Comparison of ENCODE assay signal across 1 fruit fly cellular context in the genomic region with DNA sequence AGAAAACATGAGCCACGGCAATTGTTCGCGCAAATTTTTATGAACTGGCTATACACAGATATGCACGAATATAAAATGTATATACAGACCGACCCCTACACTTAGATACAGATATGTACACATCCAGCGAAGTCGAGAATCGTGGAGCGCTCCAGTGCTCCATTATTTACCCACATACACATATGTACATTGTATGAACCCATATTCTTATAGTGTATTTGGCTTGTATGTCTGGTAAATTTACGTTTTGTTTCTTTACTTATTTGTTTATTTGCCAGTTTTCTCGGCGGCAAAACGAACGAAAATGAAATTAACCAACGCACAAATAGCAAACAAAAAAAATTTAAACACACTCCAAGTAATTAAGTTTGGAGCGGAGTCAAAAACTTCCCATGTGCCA.
TF ChIP-seq lines count a peak whose summit lies in the region.

No protein-coding gene starts in this region.

TF ChIP-seq in whole organism, embryonic, 481 proteins besides CTCF, POLR2A, EP300 and RAD21 (continued from another document and continues in another):
- TF ChIP-seq emc (GFP tag; optimal IDR thresholded peaks at IDR 0.05; lab: Kevin White, UChicago) (no peak), dan (GFP tag; IDR thresholded peaks at IDR 0.05; lab: Robert Waterston, UW) (no peak), CG11695 (GFP tag; IDR thresholded peaks at IDR 0.05; lab: Robert Waterston, UW) (0 out of 3 replicates have a peak, but pooled peaks have one; percentile 24), CG18476 (GFP tag; optimal IDR thresholded peaks at IDR 0.05; lab: Kevin White, UChicago) (no peak), NK7.1 (GFP tag; optimal IDR thresholded peaks at IDR 0.05; lab: Kevin White, UChicago) (peak; percentile 46), CG6254 (GFP tag; optimal IDR thresholded peaks at IDR 0.05; lab: Kevin White, UChicago) (peak; percentile 69), CG3407 (GFP tag; optimal IDR thresholded peaks at IDR 0.05; lab: Kevin White, UChicago) (peak; percentile 39), Jarid2 (GFP tag; optimal IDR thresholded peaks at IDR 0.05; lab: Kevin White, UChicago) (peak; percentile 35), Awh (GFP tag; IDR thresholded peaks at IDR 0.05; lab: Robert Waterston, UW) (peak; percentile 84), CG17568 (GFP tag; optimal IDR thresholded peaks at IDR 0.05; lab: Kevin White, UChicago) (peak; percentile 43), Atf6 (GFP tag; IDR thresholded peaks at IDR 0.05; lab: Robert Waterston, UW) (peak; percentile 68; the same call in 1 of the 2 replicates), Blimp-1 (GFP tag; optimal IDR thresholded peaks at IDR 0.05; lab: Kevin White, UChicago) (peak; percentile 74), gcm2 (GFP tag; optimal IDR thresholded peaks at IDR 0.05; lab: Kevin White, UChicago) (peak; percentile 3), Camta (GFP tag; optimal IDR thresholded peaks at IDR 0.05; lab: Kevin White, UChicago) (peak; percentile 51), twi (tag; optimal IDR thresholded peaks at IDR 0.05; lab: Kevin White, UChicago) (no peak), CG17612 (GFP tag; IDR thresholded peaks at IDR 0.05; lab: Robert Waterston, UW) (no peak), mam (GFP tag; optimal IDR thresholded peaks at IDR 0.05; lab: Kevin White, UChicago) (peak; percentile 1), grau (tag; optimal IDR thresholded peaks at IDR 0.05; lab: Kevin White, UChicago) (no peak), lab (GFP tag; optimal IDR thresholded peaks at IDR 0.05; lab: Kevin White, UChicago) (peak; percentile 90), Deaf1 (tag; optimal IDR thresholded peaks at IDR 0.05; lab: Kevin White, UChicago) (peak; percentile 22), bab2 (GFP tag; optimal IDR thresholded peaks at IDR 0.05; lab: Kevin White, UChicago) (peak; percentile 35), dpn (GFP tag; optimal IDR thresholded peaks at IDR 0.05; lab: Kevin White, UChicago) (peak in 1 of 2 experiments; percentile 51), CG8924 (tag; optimal IDR thresholded peaks at IDR 0.05; lab: Kevin White, UChicago) (peak; percentile 54), pfk (GFP tag; optimal IDR thresholded peaks at IDR 0.05; lab: Kevin White, UChicago) (peak; percentile 70), Hmr (GFP tag; optimal IDR thresholded peaks at IDR 0.05; lab: Kevin White, UChicago) (peak; percentile 65), wdn (GFP tag; IDR thresholded peaks at IDR 0.05; lab: Robert Waterston, UW) (peak; percentile 37; the same call in 1 of the 2 replicates), CG17359 (tag; optimal IDR thresholded peaks at IDR 0.05; lab: Kevin White, UChicago) (peak; percentile 60), z (GFP tag; IDR thresholded peaks at IDR 0.05; lab: Robert Waterston, UW) (peak; percentile 64; the same call in 1 of the 3 replicates), CG2875 (GFP tag; optimal IDR thresholded peaks at IDR 0.05; lab: Kevin White, UChicago) (peak; percentile 35), Eip74EF (GFP tag; optimal IDR thresholded peaks at IDR 0.05; lab: Kevin White, UChicago) (peak in 1 of 2 experiments; percentile 28), fru (optimal IDR thresholded peaks at IDR 0.05; lab: Kevin White, UChicago) (no peak), CG1647 (GFP tag; optimal IDR thresholded peaks at IDR 0.05; lab: Kevin White, UChicago) (peak; percentile 29), Dip3 (GFP tag; optimal IDR thresholded peaks at IDR 0.05; lab: Kevin White, UChicago) (peak; percentile 38), unpg (GFP tag; optimal IDR thresholded peaks at IDR 0.05; lab: Kevin White, UChicago) (peak; percentile 24), Asciz (GFP tag; optimal IDR thresholded peaks at IDR 0.05; lab: Kevin White, UChicago) (peak; percentile 72), her (GFP tag; optimal IDR thresholded peaks at IDR 0.05; lab: Kevin White, UChicago) (peak; percentile 11), CG7987 (GFP tag; optimal IDR thresholded peaks at IDR 0.05; lab: Kevin White, UChicago) (peak; percentile 84), prd (optimal IDR thresholded peaks at IDR 0.05; lab: Kevin White, UChicago) (no peak), prd (GFP tag; IDR thresholded peaks at IDR 0.05; lab: Robert Waterston, UW) (peak; percentile 29; the same call in 1 of the 3 replicates), CG33213 (GFP tag; optimal IDR thresholded peaks at IDR 0.05; lab: Kevin White, UChicago) (peak; percentile 69), ken (GFP tag; IDR thresholded peaks at IDR 0.05; lab: Robert Waterston, UW) (no peak), tap (tag; optimal IDR thresholded peaks at IDR 0.05; lab: Kevin White, UChicago) (peak; percentile 30), CG6683 (GFP tag; optimal IDR thresholded peaks at IDR 0.05; lab: Kevin White, UChicago) (peak; percentile 62), CG8388 (GFP tag; optimal IDR thresholded peaks at IDR 0.05; lab: Kevin White, UChicago) (no peak), CG11247 (GFP tag; IDR thresholded peaks at IDR 0.05; lab: Robert Waterston, UW) (peak; percentile 70), so (GFP tag; IDR thresholded peaks at IDR 0.05; lab: Robert Waterston, UW) (no peak), fd64A (GFP tag; optimal IDR thresholded peaks at IDR 0.05; lab: Kevin White, UChicago) (peak; percentile 81), YL-1 (GFP tag; optimal IDR thresholded peaks at IDR 0.05; lab: Kevin White, UChicago) (peak; percentile 10), Ssrp (tag; optimal IDR thresholded peaks at IDR 0.05; lab: Kevin White, UChicago) (no peak), sob (GFP tag; IDR thresholded peaks at IDR 0.05; lab: Robert Waterston, UW) (peak; percentile 73; the same call in 1 of the 2 replicates), odd (GFP tag; optimal IDR thresholded peaks at IDR 0.05; lab: Kevin White, UChicago) (peak; percentile 54), HmgZ (tag; optimal IDR thresholded peaks at IDR 0.05; lab: Kevin White, UChicago) (no peak), nerfin-1 (tag; optimal IDR thresholded peaks at IDR 0.05; lab: Kevin White, UChicago) (peak; percentile 45), Rx (GFP tag; IDR thresholded peaks at IDR 0.05; lab: Robert Waterston, UW) (no peak), bigmax (GFP tag; optimal IDR thresholded peaks at IDR 0.05; lab: Kevin White, UChicago) (peak; percentile 24), Nf-YA (GFP tag; IDR thresholded peaks at IDR 0.05; lab: Robert Waterston, UW) (0 out of 2 replicates have a peak, but pooled peaks have one; percentile 20), Hand (GFP tag; optimal IDR thresholded peaks at IDR 0.05; lab: Kevin White, UChicago) (peak; percentile 2), CG15696 (tag; optimal IDR thresholded peaks at IDR 0.05; lab: Kevin White, UChicago) (peak; percentile 73), CG14710 (tag; optimal IDR thresholded peaks at IDR 0.05; lab: Kevin White, UChicago) (peak; percentile 49), CG14441 (GFP tag; IDR thresholded peaks at IDR 0.05; lab: Robert Waterston, UW) (no peak), BtbVII (GFP tag; optimal IDR thresholded peaks at IDR 0.05; lab: Kevin White, UChicago) (peak; percentile 65), CG10462 (GFP tag; optimal IDR thresholded peaks at IDR 0.05; lab: Kevin White, UChicago) (no peak), CG14860 (GFP tag; IDR thresholded peaks at IDR 0.05; lab: Robert Waterston, UW; ENCODE audit: partially characterized antibody) (no peak), CG10147 (GFP tag; optimal IDR thresholded peaks at IDR 0.05; lab: Kevin White, UChicago) (peak; percentile 64), Rfx (GFP tag; IDR thresholded peaks at IDR 0.05; lab: Robert Waterston, UW) (peak; percentile 39; the same call in 1 of the 2 replicates), CG30431 (GFP tag; optimal IDR thresholded peaks at IDR 0.05; lab: Kevin White, UChicago) (no peak), CG16813 (GFP tag; IDR thresholded peaks at IDR 0.05; lab: Robert Waterston, UW; ENCODE audit: partially characterized antibody) (no peak), ATbp (GFP tag; optimal IDR thresholded peaks at IDR 0.05; lab: Kevin White, UChicago) (peak; percentile 34), CG4360 (GFP tag; IDR thresholded peaks at IDR 0.05; lab: Robert Waterston, UW) (peak; percentile 32; the same call in 1 of the 2 replicates), cg (GFP tag; optimal IDR thresholded peaks at IDR 0.05; lab: Kevin White, UChicago) (peak; percentile 65), Bteb2 (GFP tag; optimal IDR thresholded peaks at IDR 0.05; lab: Kevin White, UChicago) (peak; percentile 25), HLHmδ (GFP tag; optimal IDR thresholded peaks at IDR 0.05; lab: Kevin White, UChicago) (peak; percentile 37), sens (GFP tag; lab: Kevin White, UChicago) (peak; percentile 77), CG4328 (GFP tag; optimal IDR thresholded peaks at IDR 0.05; lab: Kevin White, UChicago) (peak; percentile 85), Meics (GFP tag; optimal IDR thresholded peaks at IDR 0.05; lab: Kevin White, UChicago) (peak; percentile 69), CG6854 (GFP tag; optimal IDR thresholded peaks at IDR 0.05; lab: Kevin White, UChicago) (peak; percentile 33), scrt (GFP tag; optimal IDR thresholded peaks at IDR 0.05; lab: Kevin White, UChicago) (peak; percentile 53), NfI (GFP tag; optimal IDR thresholded peaks at IDR 0.05; lab: Kevin White, UChicago) (peak; percentile 19), CG16863 (GFP tag; optimal IDR thresholded peaks at IDR 0.05; lab: Kevin White, UChicago) (no peak), Dbx (GFP tag; IDR thresholded peaks at IDR 0.05; lab: Robert Waterston, UW) (peak; percentile 29; the same call in 1 of the 3 replicates), tup (GFP tag; optimal IDR thresholded peaks at IDR 0.05; lab: Kevin White, UChicago) (peak; percentile 61), chm (GFP tag; IDR thresholded peaks at IDR 0.05; lab: Robert Waterston, UW) (peak; percentile 62; the same call in 1 of the 2 replicates), ranshi (GFP tag; IDR thresholded peaks at IDR 0.05; lab: Robert Waterston, UW) (no peak), CG18599 (GFP tag; optimal IDR thresholded peaks at IDR 0.05; lab: Kevin White, UChicago) (peak; percentile 85), Optix (GFP tag; IDR thresholded peaks at IDR 0.05; lab: Robert Waterston, UW) (no peak), CG8281 (tag; optimal IDR thresholded peaks at IDR 0.05; lab: Kevin White, UChicago) (peak; percentile 42), CG12155 (GFP tag; optimal IDR thresholded peaks at IDR 0.05; lab: Kevin White, UChicago) (no peak), CG32767 (GFP tag; IDR thresholded peaks at IDR 0.05; lab: Robert Waterston, UW) (peak; percentile 46; the same call in 1 of the 2 replicates), E2f2 (GFP tag; IDR thresholded peaks at IDR 0.05; lab: Robert Waterston, UW) (peak; percentile 14; the same call in 1 of the 2 replicates), CG11085 (GFP tag; IDR thresholded peaks at IDR 0.05; lab: Robert Waterston, UW) (no peak), gsb (GFP tag; IDR thresholded peaks at IDR 0.05; lab: Robert Waterston, UW) (peak; percentile 21; the same call in 1 of the 2 replicates), pho (GFP tag; optimal IDR thresholded peaks at IDR 0.05; lab: Kevin White, UChicago) (peak; percentile 34), fd3F (GFP tag; optimal IDR thresholded peaks at IDR 0.05; lab: Kevin White, UChicago) (peak; percentile 44), CG7839 (tag; optimal IDR thresholded peaks at IDR 0.05; lab: Kevin White, UChicago) (peak; percentile 11), Sry-β (GFP tag; optimal IDR thresholded peaks at IDR 0.05; lab: Kevin White, UChicago) (peak; percentile 12), Sry-δ (GFP tag; optimal IDR thresholded peaks at IDR 0.05; lab: Kevin White, UChicago) (peak; percentile 1), insv (GFP tag; optimal IDR thresholded peaks at IDR 0.05; lab: Kevin White, UChicago) (peak in 1 of 2 experiments; percentile 23), CG17829 (tag; optimal IDR thresholded peaks at IDR 0.05; lab: Kevin White, UChicago) (peak; percentile 3), CG18764 (GFP tag; optimal IDR thresholded peaks at IDR 0.05; lab: Kevin White, UChicago) (peak; percentile 39), dysf (GFP tag; IDR thresholded peaks at IDR 0.05; lab: Robert Waterston, UW) (peak; percentile 46; the same call in 2 of the 3 replicates), CG10654 (GFP tag; optimal IDR thresholded peaks at IDR 0.05; lab: Kevin White, UChicago) (peak; percentile 38), D19A (tag; optimal IDR thresholded peaks at IDR 0.05; lab: Kevin White, UChicago) (peak; percentile 78), Pdp1 (GFP tag; optimal IDR thresholded peaks at IDR 0.05; lab: Kevin White, UChicago) (peak in 1 of 2 experiments; percentile 21), org-1 (GFP tag; optimal IDR thresholded peaks at IDR 0.05; lab: Kevin White, UChicago) (peak; percentile 35), Atf-2 (GFP tag; optimal IDR thresholded peaks at IDR 0.05; lab: Kevin White, UChicago) (no peak), Hey (tag; optimal IDR thresholded peaks at IDR 0.05; lab: Kevin White, UChicago) (no peak), Nf-YC (tag; optimal IDR thresholded peaks at IDR 0.05; lab: Kevin White, UChicago) (peak; percentile 19), kay (GFP tag; optimal IDR thresholded peaks at IDR 0.05; lab: Kevin White, UChicago) (peak; percentile 51), CG7556 (GFP tag; optimal IDR thresholded peaks at IDR 0.05; lab: Kevin White, UChicago) (peak; percentile 34), pita (GFP tag; optimal IDR thresholded peaks at IDR 0.05; lab: Kevin White, UChicago) (no peak), wek (GFP tag; optimal IDR thresholded peaks at IDR 0.05; lab: Kevin White, UChicago) (peak; percentile 26), CG13296 (GFP tag; optimal IDR thresholded peaks at IDR 0.05; lab: Kevin White, UChicago) (peak; percentile 83), CG9876 (GFP tag; optimal IDR thresholded peaks at IDR 0.05; lab: Kevin White, UChicago) (no peak), CG12104 (GFP tag; optimal IDR thresholded peaks at IDR 0.05; lab: Kevin White, UChicago) (peak; percentile 64), CG12659 (GFP tag; optimal IDR thresholded peaks at IDR 0.05; lab: Kevin White, UChicago) (peak; percentile 35), CG18619 (GFP tag; optimal IDR thresholded peaks at IDR 0.05; lab: Kevin White, UChicago) (peak; percentile 34), schlank (tag; optimal IDR thresholded peaks at IDR 0.05; lab: Kevin White, UChicago) (peak; percentile 36), bsh (GFP tag; optimal IDR thresholded peaks at IDR 0.05; lab: Kevin White, UChicago) (peak in 1 of 2 experiments; percentile 40), CG7963 (GFP tag; IDR thresholded peaks at IDR 0.05; lab: Robert Waterston, UW; ENCODE audit: partially characterized antibody) (no peak), CG8944 (GFP tag; optimal IDR thresholded peaks at IDR 0.05; lab: Kevin White, UChicago) (no peak), CG7745 (tag; optimal IDR thresholded peaks at IDR 0.05; lab: Kevin White, UChicago) (peak; percentile 99), B-H2 (GFP tag; optimal IDR thresholded peaks at IDR 0.05; lab: Kevin White, UChicago) (peak; percentile 69), CG9932 (GFP tag; IDR thresholded peaks at IDR 0.05; lab: Robert Waterston, UW) (peak; percentile 49), CG1233 (GFP tag; optimal IDR thresholded peaks at IDR 0.05; lab: Kevin White, UChicago) (peak; percentile 81), yki (optimal IDR thresholded peaks at IDR 0.05; lab: Kevin White, UChicago) (no peak)
